Fruit fly (Drosophila melanogaster): ENCODE measurements around the gene Tsp26A.

The Tsp26A gene

DNA sequence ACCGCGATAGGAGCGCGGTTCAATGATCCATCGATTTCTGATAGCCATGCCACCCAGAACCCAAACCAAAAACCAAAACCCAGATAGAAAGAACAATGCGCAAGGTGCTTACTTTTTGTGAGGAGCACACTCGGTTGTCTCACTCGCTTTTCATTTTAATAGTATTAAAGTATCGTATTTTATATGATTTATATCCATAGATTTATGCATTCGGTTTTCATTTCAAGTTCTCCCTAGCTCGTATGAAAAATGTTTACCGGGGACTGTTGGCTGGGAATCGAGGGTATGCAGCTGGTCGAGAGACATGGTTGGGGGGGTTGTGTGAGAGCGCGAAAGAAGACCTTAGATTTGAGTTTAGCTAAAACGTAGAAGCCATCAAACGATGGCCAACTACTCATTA lies 28.0 kb upstream of the Tsp26A start (continued):
- TF ChIP-seq Sry-δ (GFP tag; optimal IDR thresholded peaks at IDR 0.05) (no peak), wek (GFP tag; optimal IDR thresholded peaks at IDR 0.05) (no peak), CG18764 (GFP tag; optimal IDR thresholded peaks at IDR 0.05) (no peak), so (GFP tag; IDR thresholded peaks at IDR 0.05) (peak; percentile 73; the same call in 2 of the 3 replicates), zen2 (GFP tag; IDR thresholded peaks at IDR 0.05; ENCODE audit: partially characterized antibody) (no peak), CG12219 (GFP tag; optimal IDR thresholded peaks at IDR 0.05) (no peak), CG16863 (GFP tag; optimal IDR thresholded peaks at IDR 0.05) (peak; percentile 16), zen (tag; optimal IDR thresholded peaks at IDR 0.05) (no peak), knrl (GFP tag; IDR thresholded peaks at IDR 0.05; ENCODE audit: partially characterized antibody) (no peak), hbn (GFP tag; IDR thresholded peaks at IDR 0.05; ENCODE audit: partially characterized antibody) (no peak), jigr1 (GFP tag; IDR thresholded peaks at IDR 0.05) (no peak), gfzf (GFP tag; optimal IDR thresholded peaks at IDR 0.05) (no peak), lab (GFP tag; optimal IDR thresholded peaks at IDR 0.05) (peak; percentile 63), CG2875 (GFP tag; optimal IDR thresholded peaks at IDR 0.05) (no peak), CG1529 (GFP tag; optimal IDR thresholded peaks at IDR 0.05) (no peak), CG9932 (GFP tag; IDR thresholded peaks at IDR 0.05) (peak; percentile 57), Ets65A (GFP tag) (no peak), nom (GFP tag; optimal IDR thresholded peaks at IDR 0.05) (no peak), bbx (GFP tag; IDR thresholded peaks at IDR 0.05; ENCODE audit: partially characterized antibody) (no peak), D (optimal IDR thresholded peaks at IDR 0.05) (no peak), D (GFP tag; optimal IDR thresholded peaks at IDR 0.05) (no peak), CG6854 (GFP tag; optimal IDR thresholded peaks at IDR 0.05) (no peak)

DNA sequence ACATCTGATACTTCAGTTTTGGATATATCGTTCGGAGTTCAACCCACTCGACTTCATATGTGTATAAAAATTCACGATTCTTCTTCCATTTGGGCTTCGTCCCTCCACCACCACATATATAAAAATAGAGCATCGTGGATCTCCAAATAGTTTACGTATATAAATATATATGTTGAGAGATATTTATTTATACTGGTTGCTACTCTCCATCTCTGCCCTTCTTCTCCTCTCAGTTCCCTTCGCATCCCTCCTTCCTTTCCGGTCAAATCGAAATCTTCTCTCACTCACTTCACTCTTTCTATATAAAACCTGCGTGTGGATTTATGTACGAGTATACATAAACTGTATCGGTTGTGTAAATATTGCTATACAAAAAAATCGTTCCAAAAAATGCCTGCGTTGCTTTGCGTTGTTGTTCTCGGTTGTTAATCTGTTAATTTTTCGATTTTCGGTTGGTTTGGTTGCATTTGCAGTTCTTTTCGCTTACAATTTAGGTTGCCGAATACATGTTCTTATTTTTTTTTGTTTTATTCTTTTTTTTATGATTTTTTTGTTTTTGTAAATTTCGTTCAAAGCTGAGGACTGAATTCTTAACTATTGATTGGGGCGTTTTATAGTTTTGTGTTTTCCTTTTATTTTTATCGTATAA lies 27.3 kb upstream of the Tsp26A start:
- TF ChIP-seq sd (tag; optimal IDR thresholded peaks at IDR 0.05) (peak; percentile 30), ttk (GFP tag; IDR thresholded peaks at IDR 0.05) (no peak), Deaf1 (tag; optimal IDR thresholded peaks at IDR 0.05) (no peak), CG31441 (GFP tag; IDR thresholded peaks at IDR 0.05) (0 out of 2 replicates have a peak, but pooled peaks have one; percentile 19), CG2199 (GFP tag; IDR thresholded peaks at IDR 0.05) (peak; percentile 29; the same call in 1 of the 3 replicates), grn (GFP tag; optimal IDR thresholded peaks at IDR 0.05) (no peak), Doc2 (GFP tag; IDR thresholded peaks at IDR 0.05) (no peak), ci (GFP tag; IDR thresholded peaks at IDR 0.05) (0 out of 3 replicates have a peak, but pooled peaks have one; percentile 18), az2 (GFP tag; optimal IDR thresholded peaks at IDR 0.05) (no peak), Pdp1 (GFP tag; optimal IDR thresholded peaks at IDR 0.05) (peak in 1 of 2 experiments; percentile 41), CG12769 (tag; optimal IDR thresholded peaks at IDR 0.05) (peak; percentile 70), Sry-β (GFP tag; optimal IDR thresholded peaks at IDR 0.05) (no peak), CG32767 (GFP tag; IDR thresholded peaks at IDR 0.05) (peak; percentile 20; the same call in 1 of the 2 replicates), BEAF-32 (GFP tag; optimal IDR thresholded peaks at IDR 0.05) (no peak), zen (tag; optimal IDR thresholded peaks at IDR 0.05) (no peak), z (GFP tag; IDR thresholded peaks at IDR 0.05) (peak; percentile 78), Trl (optimal IDR thresholded peaks at IDR 0.05) (peak; percentile 30 to 58), Trl (GFP tag; optimal IDR thresholded peaks at IDR 0.05) (no peak), Dp (GFP tag; optimal IDR thresholded peaks at IDR 0.05) (no peak), crol (GFP tag; IDR thresholded peaks at IDR 0.05) (peak; percentile 69; the same call in 1 of the 2 replicates), fd102C (GFP tag; optimal IDR thresholded peaks at IDR 0.05) (no peak)
